Fruit fly (Drosophila melanogaster): ENCODE measurements around the gene sun.
A peak's percentile ranks its signal among the peaks of the same experiment; 100 is the strongest.

The sun gene

dm6 chrX:15841346-15841745 lies 7.7 kb downstream of the sun start:
- no peak for TF ChIP-seq bab1 (GFP tag; optimal IDR thresholded peaks at IDR 0.05)
- TF ChIP-seq toe (GFP tag; optimal IDR thresholded peaks at IDR 0.05), result no peak
- TF ChIP-seq CG11617 (GFP tag; optimal IDR thresholded peaks at IDR 0.05), result no peak
- TF ChIP-seq CG7045 (GFP tag; optimal IDR thresholded peaks at IDR 0.05), result no peak
- TF ChIP-seq cnc (optimal IDR thresholded peaks at IDR 0.05), result no peak
- TF ChIP-seq tj (GFP tag; optimal IDR thresholded peaks at IDR 0.05), result no peak
- no peak for TF ChIP-seq ovo (GFP tag; optimal IDR thresholded peaks at IDR 0.05)
- no peak for TF ChIP-seq CG7101 (tag; optimal IDR thresholded peaks at IDR 0.05)
- TF ChIP-seq CG1620 (GFP tag; optimal IDR thresholded peaks at IDR 0.05), result no peak
- no peak for TF ChIP-seq Crg-1 (GFP tag; optimal IDR thresholded peaks at IDR 0.05)

- TF ChIP-seq CG7045 (GFP tag; optimal IDR thresholded peaks at IDR 0.05) (no peak), CG33017 (tag; optimal IDR thresholded peaks at IDR 0.05) (no peak), CG11617 (GFP tag; optimal IDR thresholded peaks at IDR 0.05) (no peak), Hr96 (GFP tag; optimal IDR thresholded peaks at IDR 0.05) (no peak), CG12768 (GFP tag; optimal IDR thresholded peaks at IDR 0.05) (no peak), CG14711 (tag; optimal IDR thresholded peaks at IDR 0.05) (no peak), cic (GFP tag; optimal IDR thresholded peaks at IDR 0.05) (no peak), Clk (GFP tag; optimal IDR thresholded peaks at IDR 0.05) (no peak), Crg-1 (GFP tag; optimal IDR thresholded peaks at IDR 0.05) (no peak), CG5204 (GFP tag; optimal IDR thresholded peaks at IDR 0.05) (no peak), Mnt (GFP tag; optimal IDR thresholded peaks at IDR 0.05) (no peak), CG7101 (tag; optimal IDR thresholded peaks at IDR 0.05) (no peak), cnc (optimal IDR thresholded peaks at IDR 0.05) (no peak), toe (GFP tag; optimal IDR thresholded peaks at IDR 0.05) (no peak), ovo (GFP tag; optimal IDR thresholded peaks at IDR 0.05) (no peak), pad (GFP tag; optimal IDR thresholded peaks at IDR 0.05) (no peak), bab1 (GFP tag; optimal IDR thresholded peaks at IDR 0.05) (no peak)
Observed at dm6 chrX:15840003-15840402, 9.1 kb downstream of the sun start.

dm6 chrX:15837530-15837929 lies 11.5 kb downstream of the sun start, which contains the start of gene CG8565:
Gene CG8565 (plus strand): TSS chrX:15837830.
- TF ChIP-seq cic (GFP tag; optimal IDR thresholded peaks at IDR 0.05) (no peak), Hr96 (GFP tag; optimal IDR thresholded peaks at IDR 0.05) (no peak)

DNA sequence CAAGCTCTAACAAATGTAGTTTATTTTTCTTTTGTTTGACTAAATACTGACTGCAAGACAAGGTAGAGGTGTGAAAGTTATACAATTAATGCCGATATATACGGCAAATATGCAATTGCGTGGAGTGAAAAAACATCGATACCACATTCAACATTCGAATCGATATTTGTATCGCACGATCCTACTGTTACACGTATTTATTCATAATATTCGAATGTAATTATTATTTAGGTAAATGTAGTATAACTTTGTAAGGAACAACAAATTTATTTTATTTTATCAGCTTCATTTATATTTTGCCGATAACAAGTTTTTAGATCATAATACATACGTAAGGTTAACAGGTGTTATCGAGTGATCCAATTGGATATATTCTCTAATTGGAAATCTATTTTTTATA lies 13.7 kb downstream of the sun start, which contains the start of gene Chc:
Gene Chc, minus strand, starts transcription at position 98 of the 400 bp plus-strand sequence.
- TF ChIP-seq CG5204 (GFP tag; optimal IDR thresholded peaks at IDR 0.05) (no peak), cnc (optimal IDR thresholded peaks at IDR 0.05) (no peak), CG14711 (tag; optimal IDR thresholded peaks at IDR 0.05) (peak; percentile 10), CG7045 (GFP tag; optimal IDR thresholded peaks at IDR 0.05) (no peak), pad (GFP tag; optimal IDR thresholded peaks at IDR 0.05) (no peak), Clk (GFP tag; optimal IDR thresholded peaks at IDR 0.05) (no peak), CG1620 (GFP tag; optimal IDR thresholded peaks at IDR 0.05) (peak; percentile 59), Mnt (GFP tag; optimal IDR thresholded peaks at IDR 0.05) (peak; percentile 24), CG33017 (tag; optimal IDR thresholded peaks at IDR 0.05) (no peak), CG7101 (tag; optimal IDR thresholded peaks at IDR 0.05) (peak; percentile 26), cic (GFP tag; optimal IDR thresholded peaks at IDR 0.05) (no peak), kay (GFP tag; ENCODE audit: borderline replicate concordance) (no peak), CG11617 (GFP tag; optimal IDR thresholded peaks at IDR 0.05) (no peak), Crg-1 (GFP tag; optimal IDR thresholded peaks at IDR 0.05) (no peak), ovo (GFP tag; optimal IDR thresholded peaks at IDR 0.05) (no peak), Hr96 (GFP tag; optimal IDR thresholded peaks at IDR 0.05) (no peak), bab1 (GFP tag; optimal IDR thresholded peaks at IDR 0.05) (peak; percentile 52), CG12768 (GFP tag; optimal IDR thresholded peaks at IDR 0.05) (no peak), tj (GFP tag; optimal IDR thresholded peaks at IDR 0.05) (no peak), toe (GFP tag; optimal IDR thresholded peaks at IDR 0.05) (peak; percentile 2)

DNA sequence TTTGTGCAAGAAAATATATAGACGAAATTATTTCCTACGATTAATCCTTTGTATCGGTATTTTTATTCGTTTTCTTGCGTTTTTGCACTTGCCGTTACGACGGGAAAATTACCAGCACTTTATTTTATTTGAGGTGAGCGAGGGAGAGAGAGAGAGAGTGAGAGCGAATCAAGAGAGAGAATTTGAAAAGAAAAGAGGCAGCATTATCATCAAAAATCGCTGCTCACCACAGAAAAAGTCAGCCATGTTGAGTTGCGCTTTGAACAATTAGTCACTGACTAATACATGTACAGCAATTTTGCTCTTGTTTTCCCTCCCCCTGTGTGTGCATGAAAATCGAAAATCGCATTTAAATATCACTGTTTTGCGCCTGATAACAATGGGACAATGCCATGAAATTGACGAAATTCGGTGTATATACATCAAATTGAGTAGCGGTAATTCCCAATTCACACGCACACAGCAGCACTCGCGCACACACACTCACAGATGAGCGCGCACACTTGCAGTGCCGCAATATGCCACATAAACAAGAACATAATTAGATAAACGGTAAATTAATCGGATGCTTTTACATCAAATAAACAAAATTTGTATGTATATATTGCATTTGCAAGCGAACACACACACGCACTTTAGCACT lies 14.3 kb downstream of the sun start:
- TF ChIP-seq cic (GFP tag; optimal IDR thresholded peaks at IDR 0.05), result no peak
- no peak for TF ChIP-seq CG12768 (GFP tag; optimal IDR thresholded peaks at IDR 0.05)
- no peak for TF ChIP-seq CG1620 (GFP tag; optimal IDR thresholded peaks at IDR 0.05)
- no peak for TF ChIP-seq toe (GFP tag; optimal IDR thresholded peaks at IDR 0.05)
- peak; percentile 80 for TF ChIP-seq tj (GFP tag; optimal IDR thresholded peaks at IDR 0.05)
- peak; percentile 29 for TF ChIP-seq ovo (GFP tag; optimal IDR thresholded peaks at IDR 0.05)
- TF ChIP-seq CG5204 (GFP tag; optimal IDR thresholded peaks at IDR 0.05), result no peak
- no peak for TF ChIP-seq Crg-1 (GFP tag; optimal IDR thresholded peaks at IDR 0.05)
- peak; percentile 74 for TF ChIP-seq pad (GFP tag; optimal IDR thresholded peaks at IDR 0.05)
- no peak for TF ChIP-seq cnc (optimal IDR thresholded peaks at IDR 0.05)
- no peak for TF ChIP-seq CG7101 (tag; optimal IDR thresholded peaks at IDR 0.05)
- no peak for TF ChIP-seq CG33017 (tag; optimal IDR thresholded peaks at IDR 0.05)
- TF ChIP-seq Hr96 (GFP tag; optimal IDR thresholded peaks at IDR 0.05), result no peak
- no peak for TF ChIP-seq Clk (GFP tag; optimal IDR thresholded peaks at IDR 0.05)
- TF ChIP-seq bab1 (GFP tag; optimal IDR thresholded peaks at IDR 0.05), result no peak
- peak; percentile 96 for TF ChIP-seq kay (GFP tag; ENCODE audit: borderline replicate concordance)
- no peak for TF ChIP-seq CG7045 (GFP tag; optimal IDR thresholded peaks at IDR 0.05)
- TF ChIP-seq CG11617 (GFP tag; optimal IDR thresholded peaks at IDR 0.05), result peak; percentile 38
- TF ChIP-seq Mnt (GFP tag; optimal IDR thresholded peaks at IDR 0.05), result peak; percentile 43
- TF ChIP-seq CG14711 (tag; optimal IDR thresholded peaks at IDR 0.05), result no peak

DNA sequence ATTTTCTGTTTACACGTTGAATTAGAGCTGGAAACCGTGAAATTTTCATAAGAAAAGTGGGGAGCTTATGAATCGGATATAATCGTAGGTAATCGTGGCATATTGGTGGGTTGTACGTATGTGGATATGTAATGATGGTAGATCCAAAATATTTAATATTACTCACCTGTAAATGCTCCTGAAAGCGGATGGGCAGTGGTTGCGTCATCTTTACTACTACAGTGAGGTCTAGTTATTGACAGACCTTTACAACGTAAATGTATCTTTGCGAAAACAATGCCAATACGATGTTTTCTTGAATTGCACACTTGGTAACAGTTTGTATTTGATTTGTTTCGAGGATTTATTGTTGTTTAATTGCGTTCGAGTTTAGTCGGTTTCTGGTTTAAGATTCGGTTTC lies 15.1 kb downstream of the sun start:
- TF ChIP-seq pad (GFP tag; optimal IDR thresholded peaks at IDR 0.05) (no peak), Clk (GFP tag; optimal IDR thresholded peaks at IDR 0.05) (no peak), CG11617 (GFP tag; optimal IDR thresholded peaks at IDR 0.05) (no peak)

All from whole organism, adult.